Fruit fly (Drosophila melanogaster): ENCODE data around the gene CG4593.

The CG4593 gene

DNA sequence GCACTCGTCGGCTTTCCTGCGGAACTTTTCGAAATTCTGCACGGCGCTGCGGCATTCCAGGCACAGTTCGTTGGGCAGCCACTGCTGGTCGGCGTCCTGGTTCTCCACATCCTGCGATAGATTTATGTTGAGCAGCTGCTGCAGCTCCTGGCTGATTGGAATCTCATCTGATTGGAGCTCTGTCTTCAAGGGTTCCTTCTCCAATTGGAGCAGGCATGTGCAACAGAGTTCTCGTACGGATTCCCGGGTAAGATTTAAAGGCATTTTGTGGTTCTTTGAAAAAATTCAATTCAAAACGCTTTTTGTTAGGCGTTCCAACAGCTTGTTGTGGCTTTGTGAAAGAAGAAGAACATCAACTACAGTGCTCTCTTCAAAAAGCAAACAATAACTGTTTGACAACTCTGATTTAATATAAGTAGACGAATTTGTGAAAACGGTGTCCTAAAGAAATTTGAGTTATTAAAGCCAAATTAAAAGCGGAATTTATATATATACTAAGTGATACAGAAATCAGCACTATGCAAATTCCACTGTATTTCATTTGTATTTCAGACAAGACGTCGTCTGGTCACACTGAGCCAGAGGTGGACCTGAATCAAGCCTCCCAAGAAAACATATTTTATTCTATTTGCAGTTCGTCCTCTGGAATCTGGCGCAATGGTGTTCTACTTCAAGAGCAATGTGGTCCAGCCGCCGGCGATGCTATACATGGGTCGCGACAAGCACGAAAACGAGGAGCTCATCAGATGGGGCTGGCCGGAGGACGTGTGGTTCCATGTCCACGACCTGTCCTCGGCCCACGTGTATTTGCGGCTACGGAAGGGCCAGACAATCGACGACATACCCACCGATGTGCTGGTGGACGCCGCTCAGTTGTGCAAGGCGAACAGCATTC lies at the start of gene CG4593, which contains the start of gene CG3032:
Gene CG4593, plus strand, starts transcription at position 568 of the 895 bp plus-strand sequence.
Gene CG3032, minus strand, starts transcription at position 562 of the 895 bp plus-strand sequence.
- TF ChIP-seq pdm3 (GFP tag; optimal IDR thresholded peaks at IDR 0.05) (peak; percentile 95), dsx (GFP tag; optimal IDR thresholded peaks at IDR 0.05; ENCODE audit: poor library complexity, severe bottlenecking) (peak; percentile 79), Met (GFP tag; optimal IDR thresholded peaks at IDR 0.05) (peak; percentile 88), spab (GFP tag; optimal IDR thresholded peaks at IDR 0.05) (peak; percentile 64), Sox102F (GFP tag; optimal IDR thresholded peaks at IDR 0.05) (peak; percentile 84), CG6808 (GFP tag; optimal IDR thresholded peaks at IDR 0.05) (peak; percentile 57), CG8319 (GFP tag; optimal IDR thresholded peaks at IDR 0.05) (peak; percentile 72), Eip75B (GFP tag; optimal IDR thresholded peaks at IDR 0.05) (peak; percentile 81), CG16779 (tag; optimal IDR thresholded peaks at IDR 0.05) (peak; percentile 71), CG11902 (GFP tag; optimal IDR thresholded peaks at IDR 0.05) (peak; percentile 83), topi (GFP tag; optimal IDR thresholded peaks at IDR 0.05) (peak; percentile 89), CG3919 (GFP tag; optimal IDR thresholded peaks at IDR 0.05) (peak; percentile 92), dac (GFP tag; optimal IDR thresholded peaks at IDR 0.05) (peak; percentile 84), Lpt (GFP tag; optimal IDR thresholded peaks at IDR 0.05) (peak; percentile 88), salr (GFP tag; optimal IDR thresholded peaks at IDR 0.05) (peak; percentile 76 to 79), esn (GFP tag; optimal IDR thresholded peaks at IDR 0.05) (peak; percentile 89), Sox14 (GFP tag; optimal IDR thresholded peaks at IDR 0.05) (peak; percentile 94), acj6 (GFP tag; optimal IDR thresholded peaks at IDR 0.05) (peak; percentile 91), cyc (GFP tag; optimal IDR thresholded peaks at IDR 0.05) (peak; percentile 89), CG34406 (GFP tag; optimal IDR thresholded peaks at IDR 0.05) (peak; percentile 80), CG7368 (GFP tag; optimal IDR thresholded peaks at IDR 0.05) (peak; percentile 82), fd59A (GFP tag; optimal IDR thresholded peaks at IDR 0.05) (peak; percentile 59), vri (GFP tag; optimal IDR thresholded peaks at IDR 0.05) (peak; percentile 53), CG8119 (GFP tag; IDR thresholded peaks at IDR 0.05) (peak; percentile 91), CG11294 (GFP tag; IDR thresholded peaks at IDR 0.05) (peak; percentile 95), OdsH (GFP tag; optimal IDR thresholded peaks at IDR 0.05) (peak; percentile 95), Smox (GFP tag; optimal IDR thresholded peaks at IDR 0.05) (peak; percentile 89), CG8632 (GFP tag; optimal IDR thresholded peaks at IDR 0.05) (peak; percentile 76), fd85E (GFP tag; optimal IDR thresholded peaks at IDR 0.05) (peak; percentile 9), Hr38 (GFP tag; optimal IDR thresholded peaks at IDR 0.05) (peak; percentile 73), Sox15 (GFP tag; optimal IDR thresholded peaks at IDR 0.05) (peak; percentile 89), Eip78C (GFP tag) (peak; percentile 97), CG6276 (GFP tag; optimal IDR thresholded peaks at IDR 0.05) (peak; percentile 90), eg (GFP tag; IDR thresholded peaks at IDR 0.05) (peak; percentile 98), CG31627 (GFP tag; optimal IDR thresholded peaks at IDR 0.05) (peak; percentile 90), CG15336 (GFP tag; IDR thresholded peaks at IDR 0.05) (peak; percentile 94), CG1621 (tag; optimal IDR thresholded peaks at IDR 0.05) (peak; percentile 81), CG10669 (GFP tag; optimal IDR thresholded peaks at IDR 0.05) (peak; percentile 86), Hr4 (GFP tag; optimal IDR thresholded peaks at IDR 0.05) (peak; percentile 95), CG10631 (GFP tag; optimal IDR thresholded peaks at IDR 0.05) (peak; percentile 89), Ets21C (GFP tag; optimal IDR thresholded peaks at IDR 0.05) (peak; percentile 84), CG3032 (tag; optimal IDR thresholded peaks at IDR 0.05) (peak; percentile 96), net (GFP tag; optimal IDR thresholded peaks at IDR 0.05) (peak; percentile 89), CG4318 (GFP tag; optimal IDR thresholded peaks at IDR 0.05) (peak; percentile 82), achi (GFP tag; optimal IDR thresholded peaks at IDR 0.05) (peak; percentile 86), Blimp-1 (GFP tag; optimal IDR thresholded peaks at IDR 0.05) (peak; percentile 43), CG9139 (GFP tag; optimal IDR thresholded peaks at IDR 0.05) (peak; percentile 42), CG6854 (GFP tag; optimal IDR thresholded peaks at IDR 0.05) (no peak), svp (GFP tag) (peak; percentile 92), ss (GFP tag; optimal IDR thresholded peaks at IDR 0.05) (peak; percentile 52 to 64)

Measured in whole organism, prepupa.